Worm (Caenorhabditis elegans) whole organism, late embryonic: ENCODE data around the gene F18E9.8.
"Not testable (repeated sequence)": the region's sequence is repeated elsewhere in the genome, so short reads cannot be mapped to it uniquely, and the experiment has no call there.

Source experiments
- K02D7.2 ChIP-seq: sonication (generic microtip); optimal IDR thresholded peaks from 2 replicates; lab custom pipeline; 2017; ENCODE audit warnings: mild to moderate bottlenecking, missing genetic modification characterization, missing compliant biosample characterization
- K09A11.1 ChIP-seq: sonication (generic microtip); optimal IDR thresholded peaks from 2 replicates; lab custom pipeline; 2017; ENCODE audit warnings: antibody characterized with exemption, mild to moderate bottlenecking, missing genetic modification characterization, missing compliant biosample characterization; ENCODE audit not compliant: insufficient read depth
- T23F11.4 ChIP-seq: fragments of 200-800 bp; sonication (Bioruptor generic); optimal IDR thresholded peaks from 2 replicates; lab custom pipeline; 2018; ENCODE audit warnings: mild to moderate bottlenecking, missing genetic modification characterization, missing compliant biosample characterization
- Y22D7AL.16 ChIP-seq: sonication (generic microtip); optimal IDR thresholded peaks from 2 replicates; lab custom pipeline; 2016; ENCODE audit warnings: missing genetic modification characterization, missing compliant biosample characterization
- ceh-14 ChIP-seq: sonication (generic microtip); optimal IDR thresholded peaks from 2 replicates; lab custom pipeline; 2016; ENCODE audit warnings: missing genotype, missing genetic modification characterization, missing compliant biosample characterization
- ceh-18 ChIP-seq: sonication (generic microtip); optimal IDR thresholded peaks from 2 replicates; lab custom pipeline; 2016; ENCODE audit warnings: missing genetic modification characterization, missing compliant biosample characterization
- ceh-19 ChIP-seq: fragments of 200-800 bp; sonication (Bioruptor generic); optimal IDR thresholded peaks from 2 replicates; lab custom pipeline; 2018; ENCODE audit warnings: mild to moderate bottlenecking, missing genetic modification characterization, missing compliant biosample characterization
- ceh-30 ChIP-seq: fragments of 150-350 bp; optimal IDR thresholded peaks from 2 replicates; lab custom pipeline; 2014; ENCODE audit warnings: missing biosample characterization, missing genetic modification characterization
- ceh-31 ChIP-seq: sonication (generic microtip); optimal IDR thresholded peaks from 2 replicates; lab custom pipeline; 2016; ENCODE audit warnings: missing genetic modification characterization, missing compliant biosample characterization
- ceh-34 ChIP-seq: sonication (generic microtip); optimal IDR thresholded peaks from 2 replicates; lab custom pipeline; 2016; ENCODE audit warnings: mild to moderate bottlenecking, missing genetic modification characterization, missing compliant biosample characterization
- ceh-45 ChIP-seq: fragments of 200-800 bp; sonication (Bioruptor generic); IDR thresholded peaks from 2 replicates; pipeline ENCODE4 v1.3.6; 2022; ENCODE audit warnings: missing genetic modification reagents, missing genetic modification characterization, missing compliant biosample characterization
- che-1 ChIP-seq: sonication (generic microtip); optimal IDR thresholded peaks from 2 replicates; lab custom pipeline; 2016; ENCODE audit warnings: mild to moderate bottlenecking, missing genetic modification characterization, missing compliant biosample characterization
- dve-1 ChIP-seq: sonication (generic microtip); optimal IDR thresholded peaks from 2 replicates; lab custom pipeline; 2017; ENCODE audit warnings: antibody characterized with exemption, mild to moderate bottlenecking, missing genetic modification characterization, missing compliant biosample characterization
- elt-2 ChIP-seq: sonication (generic microtip); optimal IDR thresholded peaks from 2 replicates; lab custom pipeline; 2016; ENCODE audit warnings: missing genetic modification reagents, missing genetic modification characterization, missing compliant biosample characterization
- elt-4 ChIP-seq: sonication (generic microtip); optimal IDR thresholded peaks from 2 replicates; lab custom pipeline; 2016; ENCODE audit warnings: missing genetic modification characterization, missing compliant biosample characterization
- fkh-10 ChIP-seq: fragments of 150-350 bp; optimal IDR thresholded peaks from 2 replicates; lab custom pipeline; 2014; ENCODE audit warnings: missing biosample characterization, missing genetic modification reagents, missing genetic modification characterization
- fkh-6 ChIP-seq: sonication (generic microtip); optimal IDR thresholded peaks from 2 replicates; lab custom pipeline; 2016; ENCODE audit warnings: missing genetic modification characterization, missing compliant biosample characterization
- hlh-15 ChIP-seq: sonication (generic microtip); optimal IDR thresholded peaks from 2 replicates; lab custom pipeline; 2016; ENCODE audit warnings: missing genetic modification characterization, missing compliant biosample characterization
- hlh-30 ChIP-seq: sonication (generic microtip); optimal IDR thresholded peaks from 2 replicates; lab custom pipeline; 2017; ENCODE audit warnings: antibody characterized with exemption, missing genetic modification characterization, missing compliant biosample characterization; ENCODE audit not compliant: insufficient read depth
- hlh-6 ChIP-seq: sonication (generic microtip); optimal IDR thresholded peaks from 2 replicates; lab custom pipeline; 2016; ENCODE audit warnings: missing genotype, missing genetic modification characterization, missing compliant biosample characterization
- hlh-8 ChIP-seq: sonication (generic microtip); optimal IDR thresholded peaks from 2 replicates; lab custom pipeline; 2016; ENCODE audit warnings: missing genotype, missing genetic modification characterization, missing compliant biosample characterization
- lin-11 ChIP-seq: fragments of 200-800 bp; sonication (Bioruptor generic); optimal IDR thresholded peaks from 2 replicates; lab custom pipeline; 2018; ENCODE audit warnings: mild to moderate bottlenecking, missing genetic modification characterization, missing compliant biosample characterization
- madf-2 ChIP-seq: sonication (generic microtip); optimal IDR thresholded peaks from 2 replicates; lab custom pipeline; 2017; ENCODE audit warnings: missing genetic modification characterization, missing compliant biosample characterization
- nfya-1 ChIP-seq: sonication (generic microtip); optimal IDR thresholded peaks from 2 replicates; lab custom pipeline; 2017; ENCODE audit warnings: missing genetic modification characterization, mild to moderate bottlenecking, missing compliant biosample characterization, antibody characterized with exemption, moderate library complexity
- nhr-232 ChIP-seq: sonication (generic microtip); optimal IDR thresholded peaks from 2 replicates; lab custom pipeline; 2016; ENCODE audit warnings: missing genetic modification characterization, missing compliant biosample characterization
- pha-2 ChIP-seq: sonication (generic microtip); optimal IDR thresholded peaks from 2 replicates; lab custom pipeline; 2017; ENCODE audit warnings: mild to moderate bottlenecking, missing genetic modification characterization, missing compliant biosample characterization
- pha-4 ChIP-seq: fragments of 150-350 bp; optimal IDR thresholded peaks from 2 replicates; lab custom pipeline; 2018; ENCODE audit warnings: missing biosample characterization, missing genetic modification reagents, missing genetic modification characterization
- pqm-1 ChIP-seq: sonication (generic microtip); optimal IDR thresholded peaks from 2 replicates; lab custom pipeline; 2016; ENCODE audit warnings: missing genetic modification characterization, missing compliant biosample characterization
- pros-1 ChIP-seq: fragments of 150-350 bp; optimal IDR thresholded peaks from 2 replicates; lab custom pipeline; 2014; ENCODE audit warnings: missing biosample characterization, missing genetic modification reagents, missing genetic modification characterization
- ref-2 ChIP-seq: sonication (generic microtip); optimal IDR thresholded peaks from 2 replicates; lab custom pipeline; 2016; ENCODE audit warnings: missing genetic modification characterization, missing compliant biosample characterization
- rnt-1 ChIP-seq: sonication (generic microtip); optimal IDR thresholded peaks from 2 replicates; lab custom pipeline; 2016; ENCODE audit warnings: missing genetic modification characterization, missing compliant biosample characterization
- tbx-2 ChIP-seq: sonication (generic microtip); optimal IDR thresholded peaks from 2 replicates; lab custom pipeline; 2016; ENCODE audit warnings: missing genetic modification characterization, missing compliant biosample characterization
- ttx-3 ChIP-seq: sonication (generic microtip); optimal IDR thresholded peaks from 2 replicates; lab custom pipeline; 2016; ENCODE audit warnings: missing genetic modification reagents, missing genetic modification characterization, missing compliant biosample characterization
- unc-3 ChIP-seq, 2 experiments: fragments of 200-800 bp in 1 of 2; sonication (Bioruptor generic) in 1 of 2; sonication (generic microtip) in 1 of 2; conservative IDR thresholded peaks in 1 of 2; optimal IDR thresholded peaks in 1 of 2; 2 replicates each; pipeline versions ENCODE4 v1.3.6 to Lab custom; 2016 to 2022; ENCODE audit warnings: missing compliant biosample characterization in 2 of 2, missing genetic modification characterization in 2 of 2, missing genetic modification reagents in 1 of 2
- unc-42 ChIP-seq: sonication (generic microtip); optimal IDR thresholded peaks from 2 replicates; lab custom pipeline; 2016; ENCODE audit warnings: missing genotype, missing genetic modification characterization, missing compliant biosample characterization
- zip-5 ChIP-seq: sonication (generic microtip); optimal IDR thresholded peaks from 2 replicates; lab custom pipeline; 2016; ENCODE audit warnings: missing genetic modification characterization, missing compliant biosample characterization
- ztf-16 ChIP-seq: sonication (generic microtip); optimal IDR thresholded peaks from 2 replicates; lab custom pipeline; 2017; ENCODE audit warnings: missing genetic modification characterization, missing compliant biosample characterization

Gene F18E9.8

DNA sequence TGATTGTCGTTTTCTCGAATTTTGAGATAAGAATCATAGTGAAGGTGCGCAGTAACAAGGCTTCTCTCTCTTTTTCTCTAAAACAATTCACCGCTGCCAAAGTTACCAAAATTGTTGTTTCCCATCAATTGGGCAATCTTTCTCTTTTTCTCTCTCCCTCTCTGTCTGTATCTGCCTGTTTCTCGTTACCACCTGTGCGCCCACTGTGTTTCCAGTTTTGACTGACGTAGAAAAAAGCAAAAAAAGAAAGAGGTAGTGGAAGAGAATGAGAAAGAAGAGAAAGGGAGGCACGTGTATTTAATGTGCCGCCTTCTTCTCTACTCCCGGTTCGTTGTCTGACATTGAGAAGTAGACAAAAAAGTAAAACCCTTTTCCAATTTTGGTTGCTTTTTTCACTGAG, 31.2 kb downstream of the F18E9.8 start:
- TF ChIP-seq tbx-2 (tag; lab: Kevin White, UChicago) (no peak), ceh-18 (tag; lab: Kevin White, UChicago) (peak; percentile 43), ceh-31 (peak; percentile 14)

DNA sequence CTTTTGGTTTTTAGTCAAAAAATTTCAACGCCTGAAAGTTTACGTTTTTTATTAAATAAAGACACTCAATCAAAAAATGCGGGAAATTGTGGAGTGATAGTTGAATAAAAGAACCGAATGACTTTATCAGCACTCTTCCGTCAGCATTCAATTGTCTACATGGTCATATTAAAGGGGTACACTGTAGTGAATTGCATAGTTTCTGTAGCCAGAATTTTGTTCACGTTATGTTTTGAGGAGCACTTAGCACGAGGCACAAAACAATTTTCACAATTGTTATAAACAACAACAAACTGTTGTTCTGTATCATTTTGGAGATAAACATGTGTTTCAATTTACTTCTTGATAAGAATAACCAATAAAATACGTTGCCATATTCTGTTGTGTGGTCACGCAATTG, 32.3 kb downstream of the F18E9.8 start, which contains the start of gene D2021.4:
Gene D2021.4, minus strand, starts transcription at position 48 of the 400 bp plus-strand sequence.
- TF ChIP-seq ref-2 = no peak
- peak; percentile 31 for TF ChIP-seq elt-2 (tag; lab: Kevin White, UChicago)

DNA sequence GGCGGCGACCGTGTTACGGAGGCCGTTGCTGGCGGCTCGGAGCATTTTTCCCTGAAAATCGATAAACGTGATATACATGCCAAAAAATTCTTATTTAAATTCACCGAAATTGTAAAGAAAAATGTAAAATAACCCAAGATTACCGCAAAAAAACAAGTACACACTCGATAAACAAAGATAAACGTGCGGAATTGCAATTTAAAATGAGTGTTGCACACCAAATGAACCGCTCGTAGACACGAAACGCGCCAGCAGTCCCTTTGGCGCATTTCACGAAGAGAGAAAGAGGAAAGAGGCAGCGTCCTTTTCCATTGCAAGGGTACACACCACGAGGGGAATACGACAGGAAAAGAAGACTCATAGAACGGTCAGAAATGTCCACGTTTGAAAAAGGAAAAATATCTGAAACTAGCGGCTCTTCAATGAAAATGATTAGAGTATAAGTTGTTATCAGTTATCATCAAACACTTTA, 35.3 kb downstream of the F18E9.8 start, which contains the start of gene sdha-1:
Gene sdha-1, minus strand, starts transcription at position 51 of the 472 bp plus-strand sequence.
- peak; percentile 21 for TF ChIP-seq ceh-19 (GFP tag; lab: Kevin White, UChicago)
- peak; percentile 76 for TF ChIP-seq ceh-31
- TF ChIP-seq fkh-6 (tag; lab: Kevin White, UChicago) = no peak
- TF ChIP-seq rnt-1 (tag; lab: Kevin White, UChicago) = peak; percentile 23
- peak; percentile 34 for TF ChIP-seq unc-42 (tag; lab: Kevin White, UChicago)
- peak; percentile 38 for TF ChIP-seq elt-2 (tag; lab: Kevin White, UChicago)
- no peak for TF ChIP-seq K02D7.2
- no peak for TF ChIP-seq Y22D7AL.16 (tag; lab: Kevin White, UChicago)
- TF ChIP-seq hlh-30 (tag; lab: Kevin White, UChicago) = peak; percentile 61
- TF ChIP-seq ceh-18 (tag; lab: Kevin White, UChicago) = peak; percentile 25
- no peak for TF ChIP-seq fkh-10 (GFP tag; lab: Kevin White, UChicago)
- TF ChIP-seq hlh-8 = no peak
- no peak for TF ChIP-seq ztf-16 (tag; lab: Kevin White, UChicago)
- peak; percentile 41 for TF ChIP-seq ceh-34 (tag; lab: Kevin White, UChicago)
- TF ChIP-seq nfya-1 (tag; lab: Kevin White, UChicago) = peak; percentile 48
- TF ChIP-seq pros-1 (tag; lab: Kevin White, UChicago) = peak; percentile 8
- peak; percentile 54 for TF ChIP-seq tbx-2 (tag; lab: Kevin White, UChicago)
- TF ChIP-seq nhr-232 = no peak
- TF ChIP-seq ceh-30 = peak; percentile 32
- TF ChIP-seq hlh-15 (tag; lab: Kevin White, UChicago) = no peak
- peak; percentile 42 for TF ChIP-seq pqm-1
- TF ChIP-seq ref-2 = peak; percentile 22
- no peak for TF ChIP-seq ceh-45 (GFP tag; lab: Robert Waterston, UW)
- peak; percentile 8 for TF ChIP-seq ceh-14 (tag; lab: Kevin White, UChicago)
- no peak for TF ChIP-seq K09A11.1 (tag; lab: Kevin White, UChicago)
- no peak for TF ChIP-seq T23F11.4 (GFP tag; lab: Kevin White, UChicago)

DNA sequence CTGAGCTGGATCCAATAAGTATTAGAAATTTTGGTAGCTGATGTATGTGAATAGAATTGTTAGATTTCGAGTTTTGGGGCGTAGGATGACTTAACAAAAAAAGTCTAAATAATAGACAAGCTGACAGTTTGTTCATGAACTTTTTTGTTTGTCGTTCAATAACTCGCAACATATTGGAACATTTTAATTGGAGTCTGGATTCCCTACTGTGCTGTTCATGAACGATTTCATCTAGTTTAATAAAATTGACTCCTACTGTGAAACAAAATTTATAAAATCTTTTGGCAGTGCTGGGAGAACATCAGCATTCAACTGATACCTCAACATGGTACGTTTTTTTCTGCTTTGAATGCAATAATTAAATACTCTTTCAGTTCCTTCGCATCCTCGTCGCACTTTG, 39.8 kb downstream of the F18E9.8 start, which contains the start of gene nspc-7:
Gene nspc-7, plus strand, starts transcription at position 301 of the 400 bp plus-strand sequence.
- TF ChIP-seq hlh-30 (tag; lab: Kevin White, UChicago); pha-2 (tag; lab: Kevin White, UChicago); T23F11.4 (GFP tag; lab: Kevin White, UChicago): not testable (repeated sequence)

DNA sequence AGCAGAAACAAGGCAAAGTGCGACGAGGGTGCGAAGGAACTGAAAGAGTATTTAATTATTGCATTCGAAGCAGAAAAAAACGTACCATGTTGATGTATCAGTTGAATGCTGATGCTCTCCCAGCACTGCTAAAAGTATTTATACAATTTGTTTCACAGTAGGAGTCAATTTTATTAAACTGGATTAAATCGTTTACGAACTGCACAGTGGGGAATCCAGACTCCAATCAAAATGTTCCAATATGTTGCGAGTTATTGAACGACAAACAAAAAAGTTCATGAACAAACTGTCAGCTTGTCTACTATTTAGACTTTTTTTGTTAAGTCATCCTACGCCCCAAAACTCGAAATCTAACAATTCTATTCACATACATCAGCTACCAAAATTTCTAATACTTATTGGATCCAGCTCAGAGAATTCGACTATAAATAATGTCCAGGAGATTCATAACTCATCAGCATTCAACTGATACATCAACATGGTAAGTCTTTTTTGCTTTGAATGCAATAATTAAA, 43.0 kb downstream of the F18E9.8 start, which contains the start of the genes nspc-4 and nspc-5:
Gene nspc-4, minus strand, starts transcription at position 101 of the 515 bp plus-strand sequence.
Gene nspc-5, plus strand, starts transcription at position 465 of the 515 bp plus-strand sequence.
- not testable (repeated sequence) for TF ChIP-seq zip-5 (tag; lab: Kevin White, UChicago); ceh-31; hlh-30 (tag; lab: Kevin White, UChicago)
- TF ChIP-seq, all 69 proteins: peak for 0; not testable (repeated sequence) for 69

DNA sequence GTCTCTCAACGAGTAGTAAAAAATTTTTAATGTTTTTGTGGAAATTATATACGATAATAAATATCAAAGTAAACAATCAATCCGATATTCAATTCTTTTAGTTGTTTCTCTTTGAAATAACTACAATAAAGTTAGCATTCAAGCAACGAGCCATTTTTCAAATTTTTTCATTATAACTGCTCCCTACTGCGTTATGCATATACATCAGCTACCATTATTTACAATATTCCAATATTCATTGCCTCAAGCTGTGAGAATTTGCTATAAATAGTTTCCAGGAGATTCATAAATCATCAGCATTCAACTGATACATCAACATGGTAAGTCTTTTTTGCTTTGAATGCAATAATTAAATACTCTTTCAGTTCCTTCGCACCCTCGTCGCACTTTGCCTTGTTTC, 44.6 kb downstream of the F18E9.8 start, which contains the start of gene nspc-3:
Gene nspc-3, plus strand, starts transcription at position 301 of the 400 bp plus-strand sequence.
- TF ChIP-seq tbx-2 (tag; lab: Kevin White, UChicago) (no peak), madf-2 (tag; lab: Kevin White, UChicago) (no peak), pha-4 (tag; lab: Kevin White, UChicago) (no peak), zip-5 (tag; lab: Kevin White, UChicago) (no peak), unc-42 (tag; lab: Kevin White, UChicago) (no peak), rnt-1 (tag; lab: Kevin White, UChicago) (no peak), dve-1 (tag; lab: Kevin White, UChicago) (no peak), lin-11 (tag; lab: Kevin White, UChicago) (no peak), fkh-10 (GFP tag; lab: Kevin White, UChicago) (no peak), fkh-6 (tag; lab: Kevin White, UChicago) (no peak), elt-4 (tag; lab: Kevin White, UChicago) (no peak), T23F11.4 (GFP tag; lab: Kevin White, UChicago) (no peak), ttx-3 (tag; lab: Kevin White, UChicago) (no peak), pha-2 (tag; lab: Kevin White, UChicago) (no peak), hlh-6 (no peak), che-1 (no peak), unc-3 (GFP tag; conservative IDR thresholded peaks at IDR 0.05; lab: Robert Waterston, UW) (no peak), unc-3 (tag; optimal IDR thresholded peaks at IDR 0.05; lab: Kevin White, UChicago) (no peak)
